Worm (Caenorhabditis elegans): Measurements from ENCODE around the gene oac-52.

oac-52 gene

DNA sequence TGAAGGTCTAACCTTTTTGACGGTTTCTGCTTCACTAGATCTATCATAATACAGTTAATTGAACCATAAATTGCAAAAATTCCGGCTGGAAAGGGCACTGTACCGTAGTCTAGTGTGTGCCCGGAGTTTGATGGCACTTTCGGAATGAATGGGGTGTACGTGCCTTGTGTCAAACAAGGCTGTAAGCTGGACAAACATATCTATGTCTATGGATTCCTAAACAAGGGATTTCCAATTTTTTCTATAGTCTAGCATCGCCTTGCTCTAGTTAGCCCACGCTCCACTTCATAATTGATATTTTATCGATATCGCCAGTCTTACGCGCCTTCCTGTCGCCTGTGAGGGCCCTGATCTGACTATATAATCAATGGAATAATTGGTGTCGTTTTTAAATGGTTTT lies at the start of gene oac-52:
Gene oac-52 (minus strand): TSS at position 101 of the 400 bp plus-strand sequence.
- no peak for TF ChIP-seq mls-2 (tag; optimal IDR thresholded peaks at IDR 0.05)
- TF ChIP-seq nhr-28 (tag; optimal IDR thresholded peaks at IDR 0.05): no peak
- TF ChIP-seq lsy-2 (tag; optimal IDR thresholded peaks at IDR 0.05): no peak
- TF ChIP-seq mab-5 (tag; optimal IDR thresholded peaks at IDR 0.05): no peak
- TF ChIP-seq ceh-43 (GFP tag; optimal IDR thresholded peaks at IDR 0.05): no peak

DNA sequence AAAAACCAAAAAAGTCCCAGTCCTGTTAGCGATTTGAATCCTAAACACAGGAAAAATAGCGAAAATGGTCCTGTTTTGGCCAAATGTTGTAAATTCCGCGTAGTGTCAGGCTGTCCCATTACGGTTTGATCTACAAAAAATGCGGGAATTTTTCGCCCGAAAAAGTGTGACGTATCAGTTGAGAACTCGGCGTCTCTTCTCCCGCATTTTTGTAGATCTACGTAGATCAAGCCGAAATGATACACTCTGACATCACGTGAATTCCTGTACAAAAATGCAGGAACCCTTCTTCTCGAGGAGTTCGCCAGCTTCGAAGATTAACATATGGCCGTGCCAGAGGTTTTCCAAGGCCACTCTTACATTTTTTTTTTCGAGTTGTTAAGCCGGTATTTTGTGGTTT lies 49.1 kb upstream of the oac-52 start:
- no peak for TF ChIP-seq unc-120 (tag; optimal IDR thresholded peaks at IDR 0.05; ENCODE audit: poor library complexity, severe bottlenecking)
- TF ChIP-seq mls-2 (tag; optimal IDR thresholded peaks at IDR 0.05): no peak
- TF ChIP-seq elt-3 (tag; optimal IDR thresholded peaks at IDR 0.05): no peak
- TF ChIP-seq ceh-39 (tag; optimal IDR thresholded peaks at IDR 0.05): no peak
- no peak for TF ChIP-seq M03D4.4 (tag; optimal IDR thresholded peaks at IDR 0.05)
- TF ChIP-seq ham-2 (GFP tag; optimal IDR thresholded peaks at IDR 0.05): no peak

DNA sequence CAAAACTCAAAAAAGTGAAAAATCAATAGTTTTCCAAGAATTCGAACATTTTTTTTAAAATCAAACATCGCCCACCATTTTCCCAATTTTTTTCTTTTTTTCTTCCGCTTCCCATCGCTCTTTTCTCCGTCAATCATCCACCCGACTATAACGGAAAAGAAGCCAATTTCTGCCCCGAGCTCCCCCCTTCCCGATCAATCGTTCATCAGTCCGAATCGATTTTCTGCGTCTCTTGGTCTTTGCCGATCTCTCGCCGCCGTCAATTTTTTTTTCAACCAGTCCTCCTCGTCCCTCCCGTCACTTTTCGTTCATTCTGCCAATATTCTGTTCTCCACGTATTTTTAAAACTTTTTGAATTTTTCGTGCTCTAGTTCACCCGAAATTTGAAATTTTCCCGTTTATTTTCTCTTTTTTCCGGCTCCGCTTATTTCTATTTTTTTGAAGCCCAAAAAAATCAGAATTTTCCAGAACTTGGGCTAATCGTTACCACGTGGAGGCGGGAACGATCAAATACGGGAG lies 47.6 kb upstream of the oac-52 start, which contains the start of gene ell-1:
Gene ell-1 (plus strand): TSS at position 469 of the 519 bp plus-strand sequence.
- no peak for TF ChIP-seq ceh-83 (GFP tag; optimal IDR thresholded peaks at IDR 0.05)
- no peak for TF ChIP-seq unc-39 (tag; optimal IDR thresholded peaks at IDR 0.05)

DNA sequence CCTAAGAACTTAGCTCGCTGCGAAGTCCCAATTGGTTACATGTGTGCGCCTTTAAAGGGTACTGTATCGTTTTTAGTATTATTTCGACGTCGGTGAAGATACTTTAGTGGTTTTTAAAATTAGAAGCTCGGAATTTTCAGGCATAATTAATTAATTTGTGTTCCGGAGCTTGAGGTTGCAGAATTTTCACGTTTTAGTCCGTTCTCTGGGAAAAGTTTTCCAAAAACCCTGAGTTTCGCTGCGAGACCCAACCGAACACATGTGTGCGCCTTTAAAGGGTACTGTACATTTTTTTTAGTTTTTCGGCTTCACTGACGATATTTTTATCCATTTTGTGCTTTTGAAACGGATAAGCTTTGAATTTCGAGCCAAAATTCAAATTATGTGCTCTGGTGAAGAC lies 47.1 kb upstream of the oac-52 start:
- TF ChIP-seq elt-3 (tag; optimal IDR thresholded peaks at IDR 0.05) (no peak), sem-2 (GFP tag; optimal IDR thresholded peaks at IDR 0.05) (no peak), ham-2 (GFP tag; optimal IDR thresholded peaks at IDR 0.05) (no peak), unc-120 (tag; optimal IDR thresholded peaks at IDR 0.05; ENCODE audit: poor library complexity, severe bottlenecking) (no peak), zip-8 (tag; optimal IDR thresholded peaks at IDR 0.05) (no peak), lsy-2 (tag; optimal IDR thresholded peaks at IDR 0.05) (no peak), M03D4.4 (tag; optimal IDR thresholded peaks at IDR 0.05) (no peak), nhr-2 (tag; optimal IDR thresholded peaks at IDR 0.05) (no peak), mab-5 (tag; optimal IDR thresholded peaks at IDR 0.05) (no peak), nhr-76 (tag; optimal IDR thresholded peaks at IDR 0.05) (no peak), mls-2 (tag; optimal IDR thresholded peaks at IDR 0.05) (no peak), pha-4 (tag; optimal IDR thresholded peaks at IDR 0.05) (no peak), nhr-237 (tag; optimal IDR thresholded peaks at IDR 0.05) (no peak), ceh-39 (tag; optimal IDR thresholded peaks at IDR 0.05) (no peak), flh-1 (GFP tag; optimal IDR thresholded peaks at IDR 0.05) (no peak), hlh-1 (tag; optimal IDR thresholded peaks at IDR 0.05) (no peak), lin-32 (GFP tag; optimal IDR thresholded peaks at IDR 0.05) (no peak)

DNA sequence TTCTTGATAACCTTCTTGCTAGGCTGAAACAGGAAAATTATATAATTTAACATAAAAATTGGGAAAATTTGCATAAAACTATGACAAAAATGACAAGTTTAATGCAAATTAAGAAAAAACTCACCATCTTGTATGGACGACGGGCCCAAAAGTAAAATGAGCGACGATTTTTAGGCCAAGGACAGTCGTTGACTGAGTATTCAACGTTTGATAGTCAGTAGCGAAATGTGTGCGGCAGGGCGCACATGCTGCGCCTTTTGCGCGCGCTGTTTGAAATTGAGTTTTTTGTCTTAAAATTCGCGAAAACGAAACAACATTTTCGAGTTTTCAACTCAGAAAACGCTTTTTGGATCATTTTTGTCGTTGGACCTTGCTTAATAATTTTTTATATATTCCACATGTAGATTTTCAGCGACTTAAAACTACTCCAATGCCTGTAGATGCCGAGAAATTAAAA lies 44.1 kb upstream of the oac-52 start, which contains the start of the genes rpl-7A and set-21:
Gene rpl-7A (minus strand): TSS at position 153 of the 457 bp plus-strand sequence.
Gene set-21 (plus strand): TSS at position 407 of the 457 bp plus-strand sequence.
- TF ChIP-seq drap-1 (GFP tag; optimal IDR thresholded peaks at IDR 0.05) (peak; percentile 62), ceh-83 (GFP tag; optimal IDR thresholded peaks at IDR 0.05) (no peak), flh-1 (GFP tag; optimal IDR thresholded peaks at IDR 0.05) (no peak), ceh-39 (tag; optimal IDR thresholded peaks at IDR 0.05) (peak; percentile 71), hlh-1 (tag; optimal IDR thresholded peaks at IDR 0.05) (peak; percentile 7), cnd-1 (tag; optimal IDR thresholded peaks at IDR 0.05) (peak; percentile 64), blmp-1 (tag; optimal IDR thresholded peaks at IDR 0.05) (no peak), unc-62 (GFP tag; optimal IDR thresholded peaks at IDR 0.05) (peak; percentile 49), zip-8 (tag; optimal IDR thresholded peaks at IDR 0.05) (no peak), elt-3 (tag; optimal IDR thresholded peaks at IDR 0.05) (no peak), nhr-237 (tag; optimal IDR thresholded peaks at IDR 0.05) (peak; percentile 84), lin-32 (GFP tag; optimal IDR thresholded peaks at IDR 0.05) (no peak), sptf-1 (tag; optimal IDR thresholded peaks at IDR 0.05) (peak; percentile 85), ztf-11 (tag; optimal IDR thresholded peaks at IDR 0.05) (no peak), ceh-43 (GFP tag; optimal IDR thresholded peaks at IDR 0.05) (no peak), pha-4 (tag; optimal IDR thresholded peaks at IDR 0.05) (peak; percentile 56), M03D4.4 (tag; optimal IDR thresholded peaks at IDR 0.05) (peak; percentile 51), nhr-76 (tag; optimal IDR thresholded peaks at IDR 0.05) (no peak), sem-2 (GFP tag; optimal IDR thresholded peaks at IDR 0.05) (no peak), mep-1 (tag; optimal IDR thresholded peaks at IDR 0.05) (peak; percentile 86), ces-1 (GFP tag; optimal IDR thresholded peaks at IDR 0.05) (peak; percentile 47), nhr-2 (tag; optimal IDR thresholded peaks at IDR 0.05) (no peak), unc-39 (tag; optimal IDR thresholded peaks at IDR 0.05) (no peak), lin-13 (tag; optimal IDR thresholded peaks at IDR 0.05) (peak; percentile 76), nhr-28 (tag; optimal IDR thresholded peaks at IDR 0.05) (no peak), mls-2 (tag; optimal IDR thresholded peaks at IDR 0.05) (peak; percentile 70), ham-2 (GFP tag; optimal IDR thresholded peaks at IDR 0.05) (no peak), unc-120 (tag; optimal IDR thresholded peaks at IDR 0.05; ENCODE audit: poor library complexity, severe bottlenecking) (peak; percentile 18), snpc-4 (tag; optimal IDR thresholded peaks at IDR 0.05) (no peak), elt-1 (tag; optimal IDR thresholded peaks at IDR 0.05; ENCODE audit: borderline replicate concordance, insufficient read depth) (no peak), tbx-8 (GFP tag; optimal IDR thresholded peaks at IDR 0.05) (peak; percentile 27), bed-3 (GFP tag; optimal IDR thresholded peaks at IDR 0.05) (no peak), mab-5 (tag; optimal IDR thresholded peaks at IDR 0.05) (no peak), nhr-12 (tag; optimal IDR thresholded peaks at IDR 0.05) (no peak), lsy-2 (tag; optimal IDR thresholded peaks at IDR 0.05) (peak; percentile 93)

All from whole organism, mixed stage, embryonic.